Worm (Caenorhabditis elegans) whole organism, L4 larva: ENCODE measurements around the gene srlf-10.

Experiments used
- F10B5.3 ChIP-seq: sonication (generic microtip); optimal IDR thresholded peaks from 2 replicates; lab custom pipeline; 2016; ENCODE audit warnings: mild to moderate bottlenecking, missing genetic modification characterization, missing compliant biosample characterization
- F26F4.8 ChIP-seq: fragments of 200-800 bp; sonication (Bioruptor generic); conservative IDR thresholded peaks from 2 replicates; pipeline ENCODE4 v1.3.6; 2022; ENCODE audit warnings: missing genetic modification characterization, missing compliant biosample characterization
- F44E2.7 ChIP-seq: fragments of 200-800 bp; sonication (Bioruptor generic); IDR thresholded peaks from 2 replicates; pipeline ENCODE4 v2.1.2; 2022; ENCODE audit warnings: missing genetic modification characterization, missing compliant biosample characterization
- F49E8.2 ChIP-seq: sonication (generic microtip); optimal IDR thresholded peaks from 2 replicates; lab custom pipeline; 2016; ENCODE audit warnings: missing compliant biosample characterization, mild to moderate bottlenecking, missing genetic modification characterization, borderline replicate concordance
- T26A8.4 ChIP-seq: fragments of 200-800 bp; sonication (Bioruptor generic); IDR thresholded peaks from 2 replicates; pipeline ENCODE4 v1.3.6; 2022; ENCODE audit warnings: missing genetic modification characterization, missing compliant biosample characterization
- Y48G9A.11 ChIP-seq: fragments of 200-800 bp; sonication (Bioruptor generic); IDR thresholded peaks from 2 replicates; pipeline ENCODE4 v1.3.6; 2022; ENCODE audit warnings: missing genetic modification reagents, missing genetic modification characterization, missing compliant biosample characterization
- Y75B8A.6 ChIP-seq: fragments of 200-800 bp; sonication (Bioruptor generic); IDR thresholded peaks from 2 replicates; pipeline ENCODE4 v1.3.6; 2022; ENCODE audit warnings: missing genetic modification reagents, missing genetic modification characterization, missing compliant biosample characterization
- ZK337.2 ChIP-seq: fragments of 200-800 bp; sonication (Bioruptor generic); IDR thresholded peaks from 2 replicates; pipeline ENCODE4 v1.3.6; 2022; ENCODE audit warnings: missing genetic modification reagents, missing genetic modification characterization, missing compliant biosample characterization
- aly-2 ChIP-seq: sonication (generic microtip); optimal IDR thresholded peaks from 2 replicates; lab custom pipeline; 2018; ENCODE audit warnings: missing biosample characterization, missing genetic modification characterization
- arid-1 ChIP-seq: fragments of 200-800 bp; sonication (Bioruptor generic); conservative IDR thresholded peaks from 2 replicates; pipeline ENCODE4 v1.3.6; 2022; ENCODE audit warnings: missing genetic modification reagents, missing genetic modification characterization, missing compliant biosample characterization
- attf-4 ChIP-seq: sonication (generic microtip); optimal IDR thresholded peaks from 3 replicates; lab custom pipeline; 2017; ENCODE audit warnings: missing biosample characterization, missing genetic modification characterization
- ceh-20 ChIP-seq: fragments of 200-800 bp; sonication (Bioruptor generic); IDR thresholded peaks from 2 replicates; pipeline ENCODE4 v1.3.6; 2022; ENCODE audit warnings: missing genetic modification reagents, missing genetic modification characterization, missing compliant biosample characterization
- ceh-44 ChIP-seq: fragments of 200-800 bp; sonication (Bioruptor generic); IDR thresholded peaks from 2 replicates; pipeline ENCODE4 v1.3.6; 2022; ENCODE audit warnings: missing genetic modification reagents, missing genetic modification characterization, missing compliant biosample characterization
- ctbp-1 ChIP-seq: fragments of 200-800 bp; sonication (Bioruptor generic); IDR thresholded peaks from 2 replicates; pipeline ENCODE4 v1.3.6; 2022; ENCODE audit warnings: missing genetic modification reagents, missing genetic modification characterization, missing compliant biosample characterization
- daf-16 ChIP-seq, 3 experiments: sonication (generic microtip); optimal IDR thresholded peaks; 2 replicates each; lab custom pipeline; 2016 to 2017; ENCODE audit warnings: missing genetic modification characterization in 3 of 3, missing genetic modification reagents in 3 of 3, mild to moderate bottlenecking in 2 of 3, missing compliant biosample characterization in 2 of 3, missing biosample characterization in 1 of 3, moderate library complexity in 1 of 3
- daf-8 ChIP-seq: fragments of 200-800 bp; sonication (Bioruptor generic); IDR thresholded peaks from 2 replicates; pipeline ENCODE4 v1.3.6; 2022; ENCODE audit warnings: missing genetic modification characterization, missing compliant biosample characterization
- dmd-8 ChIP-seq: fragments of 200-800 bp; sonication (Bioruptor generic); IDR thresholded peaks from 2 replicates; pipeline ENCODE4 v1.3.6; 2022; ENCODE audit warnings: missing genetic modification characterization, missing compliant biosample characterization
- duxl-1 ChIP-seq: sonication (generic microtip); optimal IDR thresholded peaks from 2 replicates; lab custom pipeline; 2016; ENCODE audit warnings: mild to moderate bottlenecking, missing genetic modification characterization, moderate library complexity, missing compliant biosample characterization; ENCODE audit not compliant: poor library complexity
- egl-43 ChIP-seq: fragments of 200-800 bp; sonication (Bioruptor generic); IDR thresholded peaks from 2 replicates; pipeline ENCODE4 v1.3.6; 2022; ENCODE audit warnings: missing genetic modification reagents, missing genetic modification characterization, missing compliant biosample characterization
- hif-1 ChIP-seq, 2 experiments: sonication (generic microtip); optimal IDR thresholded peaks; 2 replicates each; lab custom pipeline; 2016 to 2017; ENCODE audit warnings: missing compliant biosample characterization in 2 of 2, missing genetic modification characterization in 2 of 2, missing genetic modification reagents in 2 of 2, missing genotype in 2 of 2, mild to moderate bottlenecking in 1 of 2
- hmg-1.1 ChIP-seq: fragments of 200-800 bp; sonication (Bioruptor generic); IDR thresholded peaks from 2 replicates; pipeline ENCODE4 v1.3.6; 2022; ENCODE audit warnings: missing genetic modification reagents, missing genetic modification characterization, missing compliant biosample characterization
- lim-7 ChIP-seq: fragments of 200-800 bp; sonication (Bioruptor generic); IDR thresholded peaks from 2 replicates; pipeline ENCODE4 v1.3.6; 2022; ENCODE audit warnings: missing genetic modification characterization, missing compliant biosample characterization
- lin-13 ChIP-seq: fragments of 150-350 bp; optimal IDR thresholded peaks from 2 replicates; lab custom pipeline; 2014; ENCODE audit warnings: missing biosample characterization, missing genetic modification reagents, missing genetic modification characterization
- lin-39 ChIP-seq: fragments of 150-350 bp; optimal IDR thresholded peaks from 2 replicates; lab custom pipeline; 2014; ENCODE audit warnings: missing biosample characterization, missing genetic modification reagents, missing genetic modification characterization
- mes-2 ChIP-seq: sonication (generic microtip); optimal IDR thresholded peaks from 2 replicates; lab custom pipeline; 2016; ENCODE audit warnings: missing genotype, mild to moderate bottlenecking, missing genetic modification characterization, missing compliant biosample characterization; ENCODE audit not compliant: poor library complexity, severe bottlenecking
- nhr-41 ChIP-seq: fragments of 200-800 bp; sonication (Bioruptor generic); IDR thresholded peaks from 2 replicates; pipeline ENCODE4 v1.3.6; 2022; ENCODE audit warnings: missing genetic modification reagents, missing genetic modification characterization, missing compliant biosample characterization
- nhr-48 ChIP-seq: sonication (generic microtip); optimal IDR thresholded peaks from 2 replicates; lab custom pipeline; 2016; ENCODE audit warnings: mild to moderate bottlenecking, missing genetic modification characterization, missing compliant biosample characterization
- pha-4 ChIP-seq, 2 experiments: fragments of 150-350 bp in 1 of 2; fragments of 200-800 bp in 1 of 2; sonication (Bioruptor generic) in 1 of 2; IDR thresholded peaks in 1 of 2; optimal IDR thresholded peaks in 1 of 2; 2 replicates each; pipeline versions ENCODE4 v1.3.6 to Lab custom; 2014 to 2022; ENCODE audit warnings: missing genetic modification characterization in 2 of 2, missing genetic modification reagents in 2 of 2, missing biosample characterization in 1 of 2, missing compliant biosample characterization in 1 of 2
- pqm-1 ChIP-seq: sonication (generic microtip); optimal IDR thresholded peaks from 2 replicates; lab custom pipeline; 2017; ENCODE audit warnings: missing biosample characterization, missing genetic modification characterization
- saeg-2 ChIP-seq: fragments of 200-800 bp; sonication (Bioruptor generic); IDR thresholded peaks from 2 replicates; pipeline ENCODE4 v1.3.6; 2022; ENCODE audit warnings: missing genetic modification reagents, missing genetic modification characterization, missing compliant biosample characterization
- sdz-12 ChIP-seq: fragments of 200-800 bp; sonication (Bioruptor generic); optimal IDR thresholded peaks from 2 replicates; lab custom pipeline; 2018; ENCODE audit warnings: mild to moderate bottlenecking, missing genetic modification characterization, missing compliant biosample characterization
- set-16 ChIP-seq: fragments of 200-800 bp; sonication (Bioruptor generic); IDR thresholded peaks from 2 replicates; pipeline ENCODE4 v1.3.6; 2022; ENCODE audit warnings: missing genetic modification reagents, missing genetic modification characterization, missing compliant biosample characterization
- snpc-1.2 ChIP-seq: fragments of 200-800 bp; sonication (Bioruptor generic); IDR thresholded peaks from 2 replicates; pipeline ENCODE4 v1.3.6; 2022; ENCODE audit warnings: missing genetic modification reagents, missing genetic modification characterization, missing compliant biosample characterization
- spr-1 ChIP-seq: sonication (generic microtip); optimal IDR thresholded peaks from 2 replicates; lab custom pipeline; 2016; ENCODE audit warnings: mild to moderate bottlenecking, missing genetic modification characterization, missing compliant biosample characterization
- spr-3 ChIP-seq: fragments of 200-800 bp; sonication (Bioruptor generic); optimal IDR thresholded peaks from 2 replicates; lab custom pipeline; 2018; ENCODE audit warnings: mild to moderate bottlenecking, missing genetic modification characterization, missing compliant biosample characterization
- tra-1 ChIP-seq: fragments of 200-800 bp; sonication (Bioruptor generic); IDR thresholded peaks from 2 replicates; pipeline ENCODE4 v1.3.6; 2022; ENCODE audit warnings: missing genetic modification reagents, missing genetic modification characterization, missing compliant biosample characterization
- vab-7 ChIP-seq: fragments of 200-800 bp; sonication (Bioruptor generic); IDR thresholded peaks from 2 replicates; pipeline ENCODE4 v1.3.6; 2022; ENCODE audit warnings: missing genetic modification reagents, missing genetic modification characterization, missing compliant biosample characterization
- zfp-3 ChIP-seq: fragments of 200-800 bp; sonication (Bioruptor generic); conservative IDR thresholded peaks from 2 replicates; pipeline ENCODE4 v1.3.6; 2022; ENCODE audit warnings: missing genetic modification reagents, missing genetic modification characterization, missing compliant biosample characterization
- zip-2 ChIP-seq: fragments of 150-350 bp; optimal IDR thresholded peaks from 2 replicates; lab custom pipeline; 2014; ENCODE audit warnings: missing biosample characterization, missing genetic modification characterization

Gene srlf-10

DNA sequence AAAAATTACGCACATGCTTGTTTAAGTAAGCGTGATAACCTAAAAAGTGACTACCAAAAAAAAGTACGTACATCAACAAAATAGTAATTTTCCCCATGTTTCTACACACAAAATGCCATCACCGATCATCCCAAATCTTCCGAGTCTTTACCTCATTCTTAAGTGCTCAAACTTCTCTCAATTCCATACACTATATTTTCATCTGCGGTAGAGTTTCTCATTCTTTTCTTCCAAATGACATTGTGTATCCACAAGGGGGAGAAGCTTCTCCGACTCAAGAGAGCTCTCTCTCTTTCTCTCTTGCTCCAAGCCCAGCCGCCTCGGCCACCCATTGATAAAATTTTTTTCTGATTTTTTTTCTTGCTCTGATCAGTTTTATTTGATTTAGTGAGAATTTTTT, 7.5 kb downstream of the srlf-10 start, which contains the start of gene myo-6:
Gene myo-6, plus strand, starts transcription at position 301 of the 400 bp plus-strand sequence.
- 0 out of 2 replicates have a peak, but pooled peaks have one; percentile 25 for TF ChIP-seq pha-4 (GFP tag; IDR thresholded peaks at IDR 0.05; lab: Robert Waterston, UW)
- no peak for TF ChIP-seq pha-4 (tag; optimal IDR thresholded peaks at IDR 0.05; lab: Kevin White, UChicago)
- no peak for TF ChIP-seq nhr-48 (tag; lab: Kevin White, UChicago)

ce11 chrIII:13411202-13411601, 9.2 kb downstream of the srlf-10 start:
- TF ChIP-seq pha-4 (GFP tag; IDR thresholded peaks at IDR 0.05; lab: Robert Waterston, UW) (0 out of 2 replicates have a peak, but pooled peaks have one; percentile 31), pha-4 (tag; optimal IDR thresholded peaks at IDR 0.05; lab: Kevin White, UChicago) (no peak), F44E2.7 (GFP tag; lab: Robert Waterston, UW) (peak; percentile 59; the same call in 1 of the 2 replicates), dmd-8 (GFP tag; lab: Robert Waterston, UW) (peak; percentile 82), nhr-48 (tag; lab: Kevin White, UChicago) (peak; percentile 7), ceh-44 (peak; percentile 41; the same call in 1 of the 2 replicates), tra-1 (GFP tag; lab: Robert Waterston, UW) (0 out of 2 replicates have a peak, but pooled peaks have one; percentile 12), Y48G9A.11 (GFP tag; lab: Robert Waterston, UW) (peak; percentile 24; the same call in 1 of the 2 replicates), pqm-1 (tag; lab: Kevin White, UChicago) (no peak), Y75B8A.6 (GFP tag; lab: Robert Waterston, UW) (0 out of 2 replicates have a peak, but pooled peaks have one; percentile 28), snpc-1.2 (GFP tag; lab: Robert Waterston, UW) (0 out of 2 replicates have a peak, but pooled peaks have one; percentile 33), ceh-20 (no peak), aly-2 (tag; lab: Kevin White, UChicago) (no peak), duxl-1 (tag; lab: Kevin White, UChicago) (no peak), zip-2 (tag; lab: Kevin White, UChicago) (peak; percentile 3), daf-16 (GFP tag; optimal IDR thresholded peaks at IDR 0.05; lab: Kevin White, UChicago) (peak in 1 of 2 experiments; percentile 42), daf-16 (tag; optimal IDR thresholded peaks at IDR 0.05; lab: Kevin White, UChicago) (no peak), lim-7 (peak; percentile 81), daf-8 (GFP tag; lab: Robert Waterston, UW) (no peak), lin-39 (tag; lab: Kevin White, UChicago) (no peak), vab-7 (GFP tag; lab: Robert Waterston, UW) (peak; percentile 62; the same call in 1 of the 2 replicates), spr-1 (tag; lab: Kevin White, UChicago) (peak; percentile 9), spr-3 (peak; percentile 28), F10B5.3 (tag; lab: Kevin White, UChicago) (no peak), T26A8.4 (0 out of 2 replicates have a peak, but pooled peaks have one; percentile 30), lin-13 (peak; percentile 23), mes-2 (tag; lab: Kevin White, UChicago) (peak; percentile 40), F26F4.8 (GFP tag; lab: Robert Waterston, UW) (0 out of 2 replicates have a peak, but pooled peaks have one; percentile 31), F49E8.2 (tag; lab: Kevin White, UChicago) (peak; percentile 28)

ce11 chrIII:13418975-13419374, 17.0 kb downstream of the srlf-10 start:
- TF ChIP-seq zfp-3 (no peak), saeg-2 (GFP tag; lab: Robert Waterston, UW) (no peak), daf-16 (GFP tag; optimal IDR thresholded peaks at IDR 0.05; lab: Kevin White, UChicago) (no peak), daf-16 (tag; optimal IDR thresholded peaks at IDR 0.05; lab: Kevin White, UChicago) (no peak), ceh-44 (no peak), sdz-12 (GFP tag; lab: Kevin White, UChicago) (no peak), nhr-41 (no peak), ZK337.2 (GFP tag; lab: Robert Waterston, UW) (no peak), egl-43 (GFP tag; lab: Robert Waterston, UW) (no peak), spr-3 (no peak), vab-7 (GFP tag; lab: Robert Waterston, UW) (no peak), set-16 (no peak), mes-2 (tag; lab: Kevin White, UChicago) (no peak), ctbp-1 (no peak), attf-4 (tag; lab: Kevin White, UChicago) (no peak), hmg-1.1 (GFP tag; lab: Robert Waterston, UW) (no peak), hif-1 (tag; optimal IDR thresholded peaks at IDR 0.05; lab: Kevin White, UChicago) (no peak), arid-1 (GFP tag; lab: Robert Waterston, UW) (no peak), F49E8.2 (tag; lab: Kevin White, UChicago) (no peak)
